Worm (Caenorhabditis elegans) whole organism, mixed stage, embryonic: Measurements from ENCODE around the gene fbxa-74.

ENCODE experiments used
- blmp-1 ChIP-seq: fragments of 150-350 bp; optimal IDR thresholded peaks from 2 replicates; lab custom pipeline; 2014; ENCODE audit warnings: missing biosample characterization, missing genetic modification characterization
- ceh-39 ChIP-seq: fragments of 150-350 bp; optimal IDR thresholded peaks from 2 replicates; lab custom pipeline; 2014; ENCODE audit warnings: missing biosample characterization, missing genetic modification characterization
- ceh-83 ChIP-seq: fragments of 200-800 bp; sonication (Bioruptor generic); optimal IDR thresholded peaks from 2 replicates; lab custom pipeline; 2018; ENCODE audit warnings: mild to moderate bottlenecking, missing genetic modification characterization, missing compliant biosample characterization
- ces-1 ChIP-seq: fragments of 150-350 bp; optimal IDR thresholded peaks from 2 replicates; lab custom pipeline; 2014; ENCODE audit warnings: missing biosample characterization, missing genetic modification reagents, missing genetic modification characterization
- cnd-1 ChIP-seq: fragments of 200-800 bp; sonication (Bioruptor generic); optimal IDR thresholded peaks from 2 replicates; lab custom pipeline; 2018; ENCODE audit warnings: mild to moderate bottlenecking, missing genetic modification characterization, missing compliant biosample characterization
- drap-1 ChIP-seq: fragments of 200-800 bp; sonication (Bioruptor generic); optimal IDR thresholded peaks from 3 replicates; lab custom pipeline; 2018; ENCODE audit warnings: mild to moderate bottlenecking, missing genetic modification characterization, missing compliant biosample characterization
- elt-1 ChIP-seq: sonication (generic microtip); optimal IDR thresholded peaks from 2 replicates; lab custom pipeline; 2017; ENCODE audit warnings: missing genetic modification characterization, mild to moderate bottlenecking, missing compliant biosample characterization, antibody characterized with exemption, moderate library complexity, borderline replicate concordance; ENCODE audit not compliant: insufficient read depth
- flh-1 ChIP-seq: fragments of 200-800 bp; sonication (Bioruptor generic); optimal IDR thresholded peaks from 2 replicates; lab custom pipeline; 2018; ENCODE audit warnings: mild to moderate bottlenecking, missing genetic modification characterization, moderate library complexity, missing compliant biosample characterization
- hlh-1 ChIP-seq: fragments of 150-350 bp; optimal IDR thresholded peaks from 2 replicates; lab custom pipeline; 2014; ENCODE audit warnings: missing biosample characterization, missing genetic modification reagents, missing genetic modification characterization
- lsy-2 ChIP-seq: fragments of 150-350 bp; optimal IDR thresholded peaks from 2 replicates; lab custom pipeline; 2014; ENCODE audit warnings: missing biosample characterization, missing genetic modification characterization
- mab-5 ChIP-seq: fragments of 150-350 bp; optimal IDR thresholded peaks from 2 replicates; lab custom pipeline; 2014; ENCODE audit warnings: missing biosample characterization, missing genetic modification characterization
- mls-2 ChIP-seq: sonication (generic microtip); optimal IDR thresholded peaks from 2 replicates; lab custom pipeline; 2016; ENCODE audit warnings: mild to moderate bottlenecking, missing genetic modification characterization, moderate library complexity, missing compliant biosample characterization
- nhr-12 ChIP-seq: fragments of 150-350 bp; optimal IDR thresholded peaks from 2 replicates; lab custom pipeline; 2014; ENCODE audit warnings: missing biosample characterization, missing genetic modification characterization
- nhr-2 ChIP-seq: fragments of 150-350 bp; optimal IDR thresholded peaks from 2 replicates; lab custom pipeline; 2014; ENCODE audit warnings: missing biosample characterization, missing genetic modification characterization
- nhr-28 ChIP-seq: fragments of 150-350 bp; optimal IDR thresholded peaks from 2 replicates; lab custom pipeline; 2014; ENCODE audit warnings: missing biosample characterization, missing genetic modification characterization
- nhr-76 ChIP-seq: sonication (generic microtip); optimal IDR thresholded peaks from 2 replicates; lab custom pipeline; 2017; ENCODE audit warnings: missing biosample characterization, missing genetic modification characterization
- pha-4 ChIP-seq: fragments of 150-350 bp; optimal IDR thresholded peaks from 2 replicates; lab custom pipeline; 2018; ENCODE audit warnings: missing biosample characterization, missing genetic modification reagents, missing genetic modification characterization
- sem-2 ChIP-seq: fragments of 200-800 bp; sonication (Bioruptor generic); optimal IDR thresholded peaks from 2 replicates; lab custom pipeline; 2018; ENCODE audit warnings: mild to moderate bottlenecking, missing genetic modification characterization, missing compliant biosample characterization
- snpc-4 ChIP-seq: fragments of 150-350 bp; optimal IDR thresholded peaks from 2 replicates; lab custom pipeline; 2014; ENCODE audit warnings: missing biosample characterization, missing genetic modification characterization
- sptf-1 ChIP-seq: sonication (generic microtip); optimal IDR thresholded peaks from 2 replicates; lab custom pipeline; 2017; ENCODE audit warnings: mild to moderate bottlenecking, missing genetic modification characterization, moderate library complexity, missing compliant biosample characterization
- tbx-8 ChIP-seq: fragments of 200-800 bp; sonication (Bioruptor generic); optimal IDR thresholded peaks from 2 replicates; lab custom pipeline; 2018; ENCODE audit warnings: mild to moderate bottlenecking, missing genetic modification characterization, moderate library complexity, missing compliant biosample characterization
- unc-120 ChIP-seq: sonication (generic microtip); optimal IDR thresholded peaks from 2 replicates; lab custom pipeline; 2017; ENCODE audit warnings: missing genetic modification characterization, missing compliant biosample characterization; ENCODE audit not compliant: poor library complexity, severe bottlenecking
- unc-39 ChIP-seq: fragments of 150-350 bp; optimal IDR thresholded peaks from 2 replicates; lab custom pipeline; 2014; ENCODE audit warnings: missing biosample characterization, missing genetic modification characterization
- unc-62 ChIP-seq: fragments of 150-350 bp; optimal IDR thresholded peaks from 2 replicates; lab custom pipeline; 2014; ENCODE audit warnings: missing biosample characterization, missing genetic modification reagents, missing genetic modification characterization
- zip-8 ChIP-seq: fragments of 150-350 bp; optimal IDR thresholded peaks from 2 replicates; lab custom pipeline; 2014; ENCODE audit warnings: missing biosample characterization, missing genetic modification characterization
- ztf-11 ChIP-seq: fragments of 150-350 bp; optimal IDR thresholded peaks from 2 replicates; lab custom pipeline; 2014; ENCODE audit warnings: missing biosample characterization, missing genetic modification characterization

fbxa-74 gene

DNA sequence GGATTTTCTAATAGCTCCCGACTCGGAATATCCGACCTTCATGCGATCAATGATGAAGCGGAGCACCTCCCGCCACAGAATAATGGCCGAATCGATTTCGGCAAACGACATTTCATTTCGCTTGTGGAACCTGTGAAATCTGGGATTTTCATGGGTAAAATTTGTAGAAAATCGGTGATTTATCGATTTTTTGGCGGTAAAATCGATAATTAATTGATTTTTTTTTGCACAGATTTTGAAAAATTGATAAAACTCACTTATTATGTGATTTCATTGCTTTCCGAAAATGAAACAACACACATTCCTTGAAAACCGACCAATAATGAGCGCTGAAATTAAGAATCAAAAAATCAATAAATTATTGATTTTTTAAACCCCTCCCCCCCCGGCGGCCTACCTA, 31.9 kb downstream of the fbxa-74 start:
- TF ChIP-seq ztf-11 (no peak), flh-1 (GFP tag; lab: Kevin White, UChicago) (no peak)

DNA sequence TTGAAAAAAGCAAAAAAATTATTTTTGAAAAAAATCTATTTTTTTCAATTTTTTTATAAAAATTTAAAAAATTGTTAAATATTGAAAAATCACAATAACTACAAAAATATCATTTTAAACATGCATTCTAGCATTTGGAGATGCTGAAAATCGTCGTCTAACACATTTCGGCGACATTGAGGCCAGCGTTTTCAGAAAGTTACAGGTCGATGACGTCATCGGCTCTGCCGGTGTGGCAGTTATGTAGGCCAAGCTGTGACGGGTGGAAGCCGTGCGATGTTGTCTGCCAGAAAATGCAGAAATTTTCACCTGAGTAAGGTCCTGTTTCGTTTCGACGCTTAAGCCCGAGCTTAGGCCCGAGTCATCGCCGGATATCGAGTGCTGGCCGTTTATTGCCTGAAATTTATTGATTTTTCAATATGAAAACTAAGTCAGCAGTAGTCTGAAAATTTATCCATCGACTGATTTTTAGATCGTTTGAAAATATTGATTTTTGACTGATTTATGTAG, 32.9 kb downstream of the fbxa-74 start, which contains the start of gene Y22D7AR.3:
Gene Y22D7AR.3, minus strand, starts transcription at position 51 of the 510 bp plus-strand sequence.
- no peak for TF ChIP-seq mab-5
- no peak for TF ChIP-seq unc-62
- TF ChIP-seq ceh-39, result no peak
- no peak for TF ChIP-seq unc-120
- peak; percentile 40 for TF ChIP-seq zip-8 (tag; lab: Kevin White, UChicago)
- TF ChIP-seq cnd-1, result no peak
- no peak for TF ChIP-seq blmp-1 (tag; lab: Kevin White, UChicago)

DNA sequence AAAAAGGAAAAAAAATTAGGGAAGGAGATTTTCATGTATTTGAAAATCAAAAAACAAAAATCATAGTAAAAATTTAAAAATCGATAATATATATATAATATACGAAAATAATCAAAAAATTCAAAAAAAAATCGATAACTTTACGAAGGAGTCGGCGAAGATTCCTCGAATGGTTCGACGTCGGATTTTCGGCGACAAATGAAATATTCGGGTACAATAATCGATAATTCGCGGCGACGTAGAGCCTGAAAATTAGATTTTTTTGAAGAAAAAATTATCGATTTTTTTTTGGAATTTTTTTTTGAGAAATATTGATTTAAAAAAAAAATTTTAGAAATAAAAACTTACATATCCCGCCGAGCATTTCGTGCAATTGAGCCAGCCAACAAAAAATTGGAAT, 33.4 kb downstream of the fbxa-74 start:
- TF ChIP-seq nhr-76 (tag; lab: Kevin White, UChicago), result no peak

DNA sequence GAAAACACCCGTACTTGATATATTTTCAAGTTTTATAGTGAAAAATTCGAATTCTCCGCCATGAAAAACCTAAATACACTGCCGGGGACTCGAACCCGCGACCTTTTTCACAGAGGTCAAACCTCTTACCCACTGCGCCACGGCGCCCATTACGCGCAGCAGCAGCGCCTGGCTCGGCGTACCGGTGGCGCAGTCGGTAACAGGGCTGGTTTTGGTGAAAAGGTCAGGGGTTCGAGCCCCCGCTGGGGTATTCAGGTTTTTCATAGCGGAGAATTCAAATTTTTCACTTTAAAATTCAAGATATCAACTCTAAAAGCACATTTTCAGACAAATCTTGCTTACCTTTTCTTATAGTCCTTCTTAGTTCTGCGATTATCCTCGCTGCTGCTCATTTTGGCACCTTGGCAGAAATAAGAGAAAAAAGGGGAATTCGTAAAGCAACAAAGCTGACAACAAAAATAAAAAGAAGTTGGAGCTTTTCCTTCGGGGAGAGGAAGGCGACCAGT, 34.0 kb downstream of the fbxa-74 start, which contains the start of gene Y22D7AL.16:
Gene Y22D7AL.16, minus strand, starts transcription at position 456 of the 506 bp plus-strand sequence.
- TF ChIP-seq mls-2, result no peak

DNA sequence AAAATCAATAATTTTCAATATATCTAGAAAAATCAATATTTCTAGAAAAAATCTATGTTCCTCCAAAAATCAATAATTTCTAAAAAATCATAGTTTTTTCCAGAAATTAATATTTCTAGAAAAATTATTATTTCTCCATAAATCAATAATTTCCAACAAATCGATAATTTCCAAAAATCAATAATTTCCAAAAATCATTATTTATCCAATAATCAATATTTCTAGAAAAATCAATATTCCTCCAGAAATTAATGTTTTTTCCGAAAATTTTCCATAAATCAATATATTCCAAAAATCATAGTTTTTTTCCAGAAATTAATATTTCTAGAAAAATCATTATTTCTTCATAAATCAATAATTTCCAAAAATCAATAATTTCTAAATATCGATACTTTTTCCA, 35.7 kb downstream of the fbxa-74 start:
- TF ChIP-seq blmp-1 (tag; lab: Kevin White, UChicago) (no peak), zip-8 (tag; lab: Kevin White, UChicago) (no peak), sem-2 (GFP tag; lab: Kevin White, UChicago) (no peak), ceh-39 (no peak), nhr-12 (tag; lab: Kevin White, UChicago) (no peak), sptf-1 (tag; lab: Kevin White, UChicago) (no peak), mab-5 (no peak), elt-1 (tag; lab: Kevin White, UChicago) (no peak), mls-2 (no peak)

DNA sequence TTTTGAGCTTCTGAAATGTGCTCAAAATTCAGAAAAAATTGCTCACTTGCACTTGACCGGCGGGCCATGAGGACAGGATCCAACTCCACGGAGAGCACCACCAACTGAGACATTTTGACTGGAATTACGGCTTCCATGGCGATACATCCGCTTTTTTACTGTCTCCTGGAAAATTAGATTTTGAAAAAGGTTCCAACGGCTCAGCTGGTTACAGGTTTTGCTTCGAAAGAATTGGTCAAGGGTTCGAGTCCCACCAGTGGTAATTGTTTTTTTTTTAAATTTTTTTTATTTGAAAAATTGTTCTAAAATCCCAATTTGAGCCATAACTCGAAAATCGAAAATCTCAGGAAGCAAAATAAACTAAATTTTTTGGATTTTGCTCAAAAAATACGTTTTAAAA, 36.4 kb downstream of the fbxa-74 start:
- TF ChIP-seq ceh-83 (GFP tag; lab: Kevin White, UChicago) (no peak), cnd-1 (no peak), unc-39 (tag; lab: Kevin White, UChicago) (no peak), sem-2 (GFP tag; lab: Kevin White, UChicago) (no peak), ztf-11 (no peak), nhr-2 (no peak), blmp-1 (tag; lab: Kevin White, UChicago) (no peak), nhr-28 (tag; lab: Kevin White, UChicago) (no peak), ces-1 (GFP tag; lab: Kevin White, UChicago) (no peak), mls-2 (no peak), tbx-8 (GFP tag; lab: Kevin White, UChicago) (no peak)

DNA sequence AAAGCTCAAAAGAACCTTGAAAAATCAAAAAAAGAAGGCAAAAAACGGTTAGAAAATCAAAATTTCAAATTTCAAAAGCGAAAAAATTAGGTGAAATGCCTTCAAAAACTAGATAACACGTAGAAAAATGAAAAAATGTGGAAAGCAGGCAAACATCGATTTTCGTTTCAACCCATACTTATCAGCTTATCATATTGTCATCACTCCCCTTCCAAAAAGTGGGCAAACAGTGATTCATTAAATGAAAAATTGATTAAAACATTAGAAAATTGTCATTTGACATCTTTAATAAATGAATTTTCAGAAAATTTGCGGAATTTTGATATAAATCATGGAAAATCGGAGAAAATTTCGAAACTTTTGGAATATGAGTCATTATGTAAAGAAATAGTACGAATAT, 37.8 kb downstream of the fbxa-74 start:
- TF ChIP-seq sptf-1 (tag; lab: Kevin White, UChicago) (no peak), flh-1 (GFP tag; lab: Kevin White, UChicago) (no peak), snpc-4 (tag; lab: Kevin White, UChicago) (no peak), drap-1 (GFP tag; lab: Kevin White, UChicago) (no peak), ztf-11 (no peak), pha-4 (tag; lab: Kevin White, UChicago) (no peak), zip-8 (tag; lab: Kevin White, UChicago) (no peak), nhr-28 (tag; lab: Kevin White, UChicago) (no peak), sem-2 (GFP tag; lab: Kevin White, UChicago) (no peak)

DNA sequence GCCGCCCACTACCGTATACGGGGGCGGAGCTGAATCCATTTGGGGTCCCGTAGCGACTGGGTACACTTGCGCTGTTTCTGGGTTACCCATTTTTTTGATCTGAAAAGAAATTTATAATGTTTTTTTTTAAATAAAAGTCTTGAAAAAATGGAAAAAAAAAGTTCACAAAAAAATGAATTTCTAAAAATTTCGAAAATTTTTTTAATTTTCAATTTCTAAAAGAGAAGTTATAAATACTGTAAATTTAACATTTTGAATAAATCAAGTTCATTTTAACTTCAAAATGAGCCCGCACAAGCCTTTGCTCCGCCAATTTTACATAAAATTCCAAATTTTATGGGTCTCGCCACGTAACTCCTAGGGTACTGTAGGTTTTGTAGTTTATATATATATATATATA, 39.0 kb downstream of the fbxa-74 start, which contains the start of gene Y22D7AL.15:
Gene Y22D7AL.15, minus strand, starts transcription at position 101 of the 400 bp plus-strand sequence.
- TF ChIP-seq unc-120 (no peak), nhr-76 (tag; lab: Kevin White, UChicago) (no peak), snpc-4 (tag; lab: Kevin White, UChicago) (no peak), lsy-2 (tag; lab: Kevin White, UChicago) (no peak), sem-2 (GFP tag; lab: Kevin White, UChicago) (no peak), hlh-1 (no peak)
